Worm (Caenorhabditis elegans) whole organism, L2 larva: Measurements from ENCODE around the gene vab-9.

ENCODE experiments used
- C34F6.9 ChIP-seq: fragments of 150-350 bp; optimal IDR thresholded peaks from 2 replicates; lab custom pipeline; 2014; ENCODE audit warnings: missing biosample characterization, missing genetic modification characterization
- F13H6.1 ChIP-seq: sonication (generic microtip); optimal IDR thresholded peaks from 2 replicates; lab custom pipeline; 2016; ENCODE audit warnings: missing genetic modification characterization, missing compliant biosample characterization
- R02D3.7 ChIP-seq: fragments of 150-350 bp; optimal IDR thresholded peaks from 2 replicates; lab custom pipeline; 2014; ENCODE audit warnings: missing biosample characterization, missing genetic modification characterization
- Y55F3AM.14 ChIP-seq: fragments of 200-800 bp; sonication (Bioruptor generic); optimal IDR thresholded peaks from 2 replicates; lab custom pipeline; 2018; ENCODE audit warnings: mild to moderate bottlenecking, missing genetic modification characterization, missing compliant biosample characterization
- alr-1 ChIP-seq: fragments of 150-350 bp; optimal IDR thresholded peaks from 2 replicates; lab custom pipeline; 2014; ENCODE audit warnings: missing biosample characterization, missing genetic modification characterization
- blmp-1 ChIP-seq: sonication (generic microtip); optimal IDR thresholded peaks from 2 replicates; lab custom pipeline; 2017; ENCODE audit warnings: missing genetic modification characterization, mild to moderate bottlenecking, missing compliant biosample characterization, antibody characterized with exemption, moderate library complexity; ENCODE audit not compliant: insufficient read depth
- crh-2 ChIP-seq: sonication (generic microtip); optimal IDR thresholded peaks from 2 replicates; lab custom pipeline; 2017; ENCODE audit warnings: missing biosample characterization, missing genetic modification characterization
- egl-27 ChIP-seq: sonication (generic microtip); optimal IDR thresholded peaks from 3 replicates; lab custom pipeline; 2017; ENCODE audit warnings: missing biosample characterization, missing genetic modification reagents, missing genetic modification characterization
- elt-1 ChIP-seq: fragments of 150-350 bp; optimal IDR thresholded peaks from 2 replicates; lab custom pipeline; 2014; ENCODE audit warnings: missing biosample characterization, missing genetic modification characterization
- elt-3 ChIP-seq: sonication (generic microtip); optimal IDR thresholded peaks from 2 replicates; lab custom pipeline; 2017; ENCODE audit warnings: missing biosample characterization, missing genetic modification characterization
- fos-1 ChIP-seq: fragments of 150-350 bp; optimal IDR thresholded peaks from 2 replicates; lab custom pipeline; 2014; ENCODE audit warnings: missing biosample characterization, missing genetic modification characterization
- gmeb-1 ChIP-seq: fragments of 150-350 bp; optimal IDR thresholded peaks from 2 replicates; lab custom pipeline; 2014; ENCODE audit warnings: missing biosample characterization, missing genetic modification characterization
- lin-11 ChIP-seq: fragments of 150-350 bp; sonication (generic microtip); optimal IDR thresholded peaks from 2 replicates; lab custom pipeline; 2014; ENCODE audit warnings: missing biosample characterization, missing genetic modification characterization, inconsistent platforms, mixed read lengths
- lin-13 ChIP-seq: fragments of 150-350 bp; optimal IDR thresholded peaks from 2 replicates; lab custom pipeline; 2014; ENCODE audit warnings: missing biosample characterization, missing genetic modification reagents, missing genetic modification characterization
- lsy-2 ChIP-seq, 2 experiments: fragments of 150-350 bp in 1 of 2; sonication (generic microtip) in 1 of 2; optimal IDR thresholded peaks; 2 replicates each; lab custom pipeline; 2014 to 2017; ENCODE audit warnings: missing biosample characterization in 2 of 2, missing genetic modification characterization in 2 of 2
- mab-5 ChIP-seq: fragments of 150-350 bp; optimal IDR thresholded peaks from 2 replicates; lab custom pipeline; 2014; ENCODE audit warnings: missing biosample characterization, missing genetic modification characterization
- mbf-1 ChIP-seq: sonication (generic microtip); optimal IDR thresholded peaks from 2 replicates; lab custom pipeline; 2017; ENCODE audit warnings: missing biosample characterization, missing genetic modification characterization
- nhr-11 ChIP-seq: fragments of 150-350 bp; optimal IDR thresholded peaks from 2 replicates; lab custom pipeline; 2014; ENCODE audit warnings: missing biosample characterization, missing genetic modification characterization
- nhr-12 ChIP-seq: fragments of 150-350 bp; optimal IDR thresholded peaks from 2 replicates; lab custom pipeline; 2014; ENCODE audit warnings: missing biosample characterization, missing genetic modification characterization
- nhr-129 ChIP-seq: fragments of 150-350 bp; optimal IDR thresholded peaks from 2 replicates; lab custom pipeline; 2014; ENCODE audit warnings: missing biosample characterization, missing genetic modification characterization
- nhr-21 ChIP-seq: fragments of 150-350 bp; optimal IDR thresholded peaks from 2 replicates; lab custom pipeline; 2014; ENCODE audit warnings: missing biosample characterization, missing genetic modification characterization
- nhr-23 ChIP-seq: fragments of 150-350 bp; optimal IDR thresholded peaks from 2 replicates; lab custom pipeline; 2014; ENCODE audit warnings: missing biosample characterization, missing genetic modification reagents, missing genetic modification characterization
- nhr-25 ChIP-seq: fragments of 150-350 bp; sonication (generic microtip); optimal IDR thresholded peaks from 3 replicates; lab custom pipeline; 2014; ENCODE audit warnings: missing biosample characterization, missing genetic modification characterization
- nhr-77 ChIP-seq: fragments of 150-350 bp; optimal IDR thresholded peaks from 2 replicates; lab custom pipeline; 2014; ENCODE audit warnings: missing biosample characterization, missing genetic modification characterization
- peb-1 ChIP-seq: fragments of 150-350 bp; optimal IDR thresholded peaks from 2 replicates; lab custom pipeline; 2014; ENCODE audit warnings: missing biosample characterization, missing genetic modification characterization
- sem-4 ChIP-seq: fragments of 150-350 bp; optimal IDR thresholded peaks from 2 replicates; lab custom pipeline; 2014; ENCODE audit warnings: missing biosample characterization, missing genetic modification reagents, missing genetic modification characterization
- sma-3 ChIP-seq: sonication (generic microtip); optimal IDR thresholded peaks from 2 replicates; lab custom pipeline; 2016; ENCODE audit warnings: missing genetic modification reagents, missing genetic modification characterization, missing compliant biosample characterization
- sma-9 ChIP-seq, 2 experiments: fragments of 150-350 bp in 1 of 2; sonication (generic microtip) in 1 of 2; optimal IDR thresholded peaks; 2 replicates each; lab custom pipeline; 2014 to 2016; ENCODE audit warnings: missing genetic modification characterization in 2 of 2, mild to moderate bottlenecking in 1 of 2, missing biosample characterization in 1 of 2, missing compliant biosample characterization in 1 of 2, missing genetic modification reagents in 1 of 2, moderate library complexity in 1 of 2
- snpc-4 ChIP-seq: fragments of 150-350 bp; optimal IDR thresholded peaks from 2 replicates; lab custom pipeline; 2014; ENCODE audit warnings: missing biosample characterization, missing genetic modification characterization
- unc-39 ChIP-seq: fragments of 150-350 bp; optimal IDR thresholded peaks from 2 replicates; lab custom pipeline; 2014; ENCODE audit warnings: missing biosample characterization, missing genetic modification characterization
- unc-55 ChIP-seq: fragments of 150-350 bp; sonication (generic microtip); optimal IDR thresholded peaks from 3 replicates; lab custom pipeline; 2014; ENCODE audit warnings: missing biosample characterization, missing genetic modification reagents, missing genetic modification characterization
- unc-62 ChIP-seq: fragments of 150-350 bp; optimal IDR thresholded peaks from 2 replicates; lab custom pipeline; 2014; ENCODE audit warnings: missing biosample characterization, missing genetic modification reagents, missing genetic modification characterization
- zag-1 ChIP-seq: fragments of 150-350 bp; optimal IDR thresholded peaks from 2 replicates; lab custom pipeline; 2014; ENCODE audit warnings: missing biosample characterization, missing genetic modification characterization
- ztf-1 ChIP-seq: fragments of 200-800 bp; sonication (Bioruptor generic); conservative IDR thresholded peaks from 2 replicates; pipeline ENCODE4 v1.3.6; 2022; ENCODE audit warnings: missing genetic modification characterization, missing compliant biosample characterization
- ztf-11 ChIP-seq: sonication (generic microtip); optimal IDR thresholded peaks from 2 replicates; lab custom pipeline; 2017; ENCODE audit warnings: missing biosample characterization, missing genetic modification characterization
- ztf-4 ChIP-seq: fragments of 150-350 bp; optimal IDR thresholded peaks from 2 replicates; lab custom pipeline; 2014; ENCODE audit warnings: missing biosample characterization, missing genetic modification characterization

Gene vab-9

ce11 chrII:8603567-8604359, 33.8 kb downstream of the vab-9 start, which contains the start of gene suf-1:
suf-1 (plus strand) TSS chrII:8603846.
- TF ChIP-seq ztf-1 (GFP tag; lab: Robert Waterston, UW) = no peak
- TF ChIP-seq lsy-2 (tag; optimal IDR thresholded peaks at IDR 0.05; lab: Kevin White, UChicago) = peak in 1 of 2 experiments; percentile 58
- peak; percentile 35 for TF ChIP-seq nhr-21
- no peak for TF ChIP-seq egl-27 (tag; lab: Kevin White, UChicago)
- TF ChIP-seq nhr-129 = peak; percentile 14
- TF ChIP-seq sma-9 (GFP tag; optimal IDR thresholded peaks at IDR 0.05; lab: Kevin White, UChicago) = peak; percentile 8
- no peak for TF ChIP-seq sma-9 (tag; optimal IDR thresholded peaks at IDR 0.05; lab: Kevin White, UChicago)
- peak; percentile 36 for TF ChIP-seq crh-2 (tag; lab: Kevin White, UChicago)
- TF ChIP-seq lin-13 (GFP tag; lab: Kevin White, UChicago) = peak; percentile 33
- TF ChIP-seq sem-4 (tag; lab: Kevin White, UChicago) = peak; percentile 35
- TF ChIP-seq fos-1 (tag; lab: Kevin White, UChicago) = peak; percentile 9
- TF ChIP-seq, all 48 proteins: peak for 8

ce11 chrII:8602337-8602944, 35.1 kb downstream of the vab-9 start, which contains the start of the genes cpf-1 and rpl-26:
cpf-1 (minus strand) TSS chrII:8602440.
rpl-26 (plus strand) TSS chrII:8602785.
- TF ChIP-seq unc-55 = peak; percentile 75
- TF ChIP-seq F13H6.1 (tag; lab: Kevin White, UChicago) = no peak
- TF ChIP-seq mab-5 = no peak
- TF ChIP-seq nhr-25 (tag; lab: Kevin White, UChicago) = no peak
- no peak for TF ChIP-seq ztf-4
- TF ChIP-seq sma-9 (GFP tag; optimal IDR thresholded peaks at IDR 0.05; lab: Kevin White, UChicago) = peak; percentile 24
- TF ChIP-seq sma-9 (tag; optimal IDR thresholded peaks at IDR 0.05; lab: Kevin White, UChicago) = no peak
- TF ChIP-seq mbf-1 (tag; lab: Kevin White, UChicago) = no peak
- TF ChIP-seq nhr-129 = peak; percentile 47
- peak; percentile 77 for TF ChIP-seq C34F6.9 (tag; lab: Kevin White, UChicago)
- TF ChIP-seq lsy-2 (tag; optimal IDR thresholded peaks at IDR 0.05; lab: Kevin White, UChicago) = peak; percentile 22 to 89
- TF ChIP-seq peb-1 = no peak
- no peak for TF ChIP-seq alr-1 (tag; lab: Kevin White, UChicago)
- TF ChIP-seq gmeb-1 = peak; percentile 71
- no peak for TF ChIP-seq zag-1
- no peak for TF ChIP-seq elt-1 (tag; lab: Kevin White, UChicago)
- TF ChIP-seq snpc-4 = peak; percentile 75
- TF ChIP-seq nhr-11 (tag; lab: Kevin White, UChicago) = no peak
- TF ChIP-seq nhr-77 (tag; lab: Kevin White, UChicago) = no peak
- peak; percentile 4 for TF ChIP-seq sma-3
- no peak for TF ChIP-seq blmp-1
- TF ChIP-seq crh-2 (tag; lab: Kevin White, UChicago) = peak; percentile 60
- TF ChIP-seq nhr-12 (tag; lab: Kevin White, UChicago) = no peak
- no peak for TF ChIP-seq nhr-23 (tag; lab: Kevin White, UChicago)
- no peak for TF ChIP-seq unc-62 (GFP tag; lab: Kevin White, UChicago)
- TF ChIP-seq lin-11 (tag; lab: Kevin White, UChicago) = no peak
- TF ChIP-seq fos-1 (tag; lab: Kevin White, UChicago) = peak; percentile 33
- TF ChIP-seq sem-4 (tag; lab: Kevin White, UChicago) = peak; percentile 49
- TF ChIP-seq R02D3.7 = no peak
- no peak for TF ChIP-seq unc-39
- no peak for TF ChIP-seq lin-13 (GFP tag; lab: Kevin White, UChicago)

- TF ChIP-seq elt-3 (tag; lab: Kevin White, UChicago) (no peak), ztf-11 (tag; lab: Kevin White, UChicago) (no peak), nhr-129 (no peak), Y55F3AM.14 (GFP tag; lab: Kevin White, UChicago) (no peak), nhr-77 (tag; lab: Kevin White, UChicago) (no peak), peb-1 (no peak)
These were observed 37.4 kb downstream of the vab-9 start, which contains the start of gene pigg-1 for ce11 chrII:8600165-8600564. pigg-1 (minus strand) TSS chrII:8600265.
